Worm (Caenorhabditis elegans) whole organism, early embryonic: Measurements from ENCODE around the gene C14C10.2.

Experiments used
- ama-1 ChIP-seq: fragments of 150-350 bp; optimal IDR thresholded peaks from 2 replicates; lab custom pipeline; 2014
- ceh-36 ChIP-seq: sonication (generic microtip); optimal IDR thresholded peaks from 2 replicates; lab custom pipeline; 2016; ENCODE audit warnings: missing genetic modification characterization, inconsistent platforms, missing compliant biosample characterization
- sea-1 ChIP-seq: fragments of 200-800 bp; sonication (Bioruptor generic); conservative IDR thresholded peaks from 2 replicates; pipeline ENCODE4 v1.3.6; 2022; ENCODE audit warnings: missing genetic modification characterization, missing compliant biosample characterization

DNA sequence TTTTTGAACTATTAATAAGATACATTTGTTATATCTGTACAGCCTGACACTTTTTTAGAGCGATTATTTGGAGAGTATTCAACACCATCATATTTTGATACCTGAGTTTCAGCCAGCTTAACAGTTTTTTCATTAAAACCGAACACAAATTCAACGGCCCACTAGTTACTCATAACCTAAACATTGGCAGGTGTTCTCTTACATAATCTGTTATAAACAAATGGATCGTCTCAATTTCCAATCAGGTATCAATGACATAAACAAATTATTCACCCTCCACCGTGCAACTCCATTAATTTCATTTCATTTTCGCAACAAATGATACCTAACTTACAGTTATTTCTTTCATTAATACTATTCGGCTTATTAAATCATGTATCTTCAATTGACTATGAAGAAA lies 18.8 kb upstream of the C14C10.2 start, which contains the start of gene cubn-1:
- TF ChIP-seq ama-1 (lab: Kevin White, UChicago) (no peak), sea-1 (no peak), ceh-36 (tag; lab: Kevin White, UChicago) (no peak)
